Fruit fly (Drosophila melanogaster) whole organism, pupa: ENCODE measurements around the gene CG14851.

Experiments used
- CG10348 ChIP-seq: fragments of 200-800 bp; sonication (Bioruptor generic); IDR thresholded peaks from 2 replicates; pipeline ENCODE4 v1.3.6; 2022; ENCODE audit warnings: missing biosample characterization, missing genetic modification characterization
- CG12605 ChIP-seq: fragments of 200-800 bp; sonication (Bioruptor generic); IDR thresholded peaks from 2 replicates; pipeline ENCODE4 v1.3.6; 2022; ENCODE audit warnings: missing biosample characterization, missing genetic modification characterization
- CG13204 ChIP-seq: fragments of 200-800 bp; sonication (Bioruptor generic); optimal IDR thresholded peaks from 2 replicates; lab custom pipeline; 2018; ENCODE audit warnings: missing biosample characterization, mild to moderate bottlenecking, missing genetic modification characterization, moderate library complexity
- CG14655 ChIP-seq: fragments of 200-800 bp; sonication (Bioruptor generic); optimal IDR thresholded peaks from 3 replicates; lab custom pipeline; 2017; ENCODE audit warnings: mild to moderate bottlenecking, missing biosample characterization, missing genetic modification reagents, missing genetic modification characterization
- CG15710 ChIP-seq: fragments of 200-800 bp; sonication (Bioruptor generic); optimal IDR thresholded peaks from 2 replicates; lab custom pipeline; 2018; ENCODE audit warnings: missing biosample characterization, mild to moderate bottlenecking, missing genetic modification characterization, moderate library complexity
- CG17806 ChIP-seq: fragments of 200-800 bp; sonication (Bioruptor generic); optimal IDR thresholded peaks from 2 replicates; lab custom pipeline; 2018; ENCODE audit warnings: missing biosample characterization, mild to moderate bottlenecking, missing genetic modification characterization, moderate library complexity
- CG32121 ChIP-seq: fragments of 200-800 bp; sonication (Bioruptor generic); IDR thresholded peaks from 2 replicates; pipeline ENCODE4 v1.3.6; 2022; ENCODE audit warnings: missing biosample characterization, missing genetic modification characterization
- CG34367 ChIP-seq: fragments of 200-800 bp; sonication (Bioruptor generic); optimal IDR thresholded peaks from 2 replicates; lab custom pipeline; 2018; ENCODE audit warnings: missing biosample characterization, mild to moderate bottlenecking, missing genetic modification characterization
- CG4496 ChIP-seq: fragments of 200-800 bp; sonication (Bioruptor generic); IDR thresholded peaks from 3 replicates; pipeline ENCODE4 v1.3.6; 2022; ENCODE audit warnings: missing biosample characterization, missing genetic modification characterization
- CG8159 ChIP-seq: fragments of 200-800 bp; sonication (Bioruptor generic); optimal IDR thresholded peaks from 3 replicates; lab custom pipeline; 2018; ENCODE audit warnings: missing biosample characterization, mild to moderate bottlenecking, missing genetic modification characterization, moderate library complexity
- CG8301 ChIP-seq: fragments of 200-800 bp; sonication (Bioruptor generic); optimal IDR thresholded peaks from 2 replicates; lab custom pipeline; 2018; ENCODE audit warnings: missing biosample characterization, mild to moderate bottlenecking, missing genetic modification characterization
- CG9948 ChIP-seq: fragments of 200-800 bp; sonication (Bioruptor generic); optimal IDR thresholded peaks from 2 replicates; lab custom pipeline; 2018; ENCODE audit warnings: missing biosample characterization, mild to moderate bottlenecking, missing genetic modification characterization, moderate library complexity
- D1 ChIP-seq: fragments of 200-800 bp; sonication (Bioruptor generic); optimal IDR thresholded peaks from 2 replicates; lab custom pipeline; 2018; ENCODE audit warnings: missing biosample characterization, mild to moderate bottlenecking, missing genetic modification characterization, moderate library complexity
- EcR ChIP-seq: fragments of 200-800 bp; sonication (Bioruptor generic); optimal IDR thresholded peaks from 3 replicates; lab custom pipeline; 2019; ENCODE audit warnings: missing biosample characterization, missing genetic modification characterization, mild to moderate bottlenecking, moderate library complexity, missing genetic modification reagents
- Ets98B ChIP-seq: fragments of 200-800 bp; sonication (Bioruptor generic); IDR thresholded peaks from 2 replicates; pipeline ENCODE4 v1.3.6; 2022; ENCODE audit warnings: missing biosample characterization, missing genetic modification characterization
- Pif1A ChIP-seq: fragments of 200-800 bp; sonication (Bioruptor generic); optimal IDR thresholded peaks from 3 replicates; lab custom pipeline; 2016; ENCODE audit warnings: missing biosample characterization, missing genetic modification characterization
- Pif1B ChIP-seq: fragments of 200-800 bp; sonication (Bioruptor generic); optimal IDR thresholded peaks from 3 replicates; lab custom pipeline; 2016; ENCODE audit warnings: missing biosample characterization, missing genetic modification characterization
- Snoo ChIP-seq: fragments of 200-800 bp; sonication (Bioruptor generic); optimal IDR thresholded peaks from 3 replicates; lab custom pipeline; 2017; ENCODE audit warnings: missing biosample characterization, mild to moderate bottlenecking, missing genetic modification characterization, inconsistent platforms
- fd96Ca ChIP-seq: fragments of 200-800 bp; sonication (Bioruptor generic); IDR thresholded peaks from 3 replicates; pipeline ENCODE4 v1.3.6; 2022; ENCODE audit warnings: missing biosample characterization, missing genetic modification characterization
- gl ChIP-seq: fragments of 200-800 bp; sonication (Bioruptor generic); optimal IDR thresholded peaks from 2 replicates; lab custom pipeline; 2018; ENCODE audit warnings: missing biosample characterization, mild to moderate bottlenecking, missing genetic modification characterization
- rn ChIP-seq: fragments of 200-800 bp; sonication (Bioruptor generic); IDR thresholded peaks from 2 replicates; pipeline ENCODE4 v1.3.6; 2022; ENCODE audit warnings: missing biosample characterization, missing genetic modification characterization

CG14851 gene

dm6 chr3R:14574962-14575717, 13.0 kb downstream of the CG14851 start:
- TF ChIP-seq rn (GFP tag; lab: Robert Waterston, UW) = 0 out of 2 replicates have a peak, but pooled peaks have one; percentile 31
- peak; percentile 50 for TF ChIP-seq Snoo (tag; lab: Kevin White, UChicago)
- TF ChIP-seq Pif1A (GFP tag; lab: Kevin White, UChicago) = peak; percentile 37
- peak; percentile 15; the same call in 1 of the 2 replicates for TF ChIP-seq Ets98B (GFP tag; lab: Robert Waterston, UW)
- peak; percentile 7 for TF ChIP-seq Pif1B (GFP tag; lab: Kevin White, UChicago)
- no peak for TF ChIP-seq EcR (GFP tag; lab: Kevin White, UChicago)
- TF ChIP-seq CG8301 (tag; lab: Kevin White, UChicago) = peak; percentile 61
- TF ChIP-seq gl (tag; lab: Kevin White, UChicago) = no peak
- TF ChIP-seq CG4496 (GFP tag; lab: Robert Waterston, UW) = peak; percentile 70; the same call in 2 of the 3 replicates
- TF ChIP-seq CG8159 (tag; lab: Kevin White, UChicago) = peak; percentile 81
- TF ChIP-seq CG32121 (GFP tag; lab: Robert Waterston, UW) = peak; percentile 52
- TF ChIP-seq fd96Ca (GFP tag; lab: Robert Waterston, UW) = no peak; the same call in 2 of the 3 replicates
- TF ChIP-seq CG13204 (GFP tag; lab: Kevin White, UChicago) = no peak
- peak; percentile 73 for TF ChIP-seq CG14655 (GFP tag; lab: Kevin White, UChicago)
- peak; percentile 49 for TF ChIP-seq CG17806 (tag; lab: Kevin White, UChicago)
- TF ChIP-seq CG34367 (tag; lab: Kevin White, UChicago) = peak; percentile 54
- TF ChIP-seq CG10348 (GFP tag; lab: Robert Waterston, UW) = no peak
- TF ChIP-seq CG12605 (GFP tag; lab: Robert Waterston, UW) = no peak
- peak; percentile 69 for TF ChIP-seq CG15710
- TF ChIP-seq D1 (tag; lab: Kevin White, UChicago) = no peak
- TF ChIP-seq CG9948 (tag; lab: Kevin White, UChicago) = peak; percentile 71

dm6 chr3R:14575718-14576187, 13.6 kb downstream of the CG14851 start, which contains the start of gene CG7987:
Gene CG7987, minus strand, starts transcription at chr3R:14575887.
- TF ChIP-seq fd96Ca (GFP tag; lab: Robert Waterston, UW) = no peak
- peak; percentile 22; the same call in 1 of the 3 replicates for TF ChIP-seq CG4496 (GFP tag; lab: Robert Waterston, UW)

- TF ChIP-seq D1 (tag; lab: Kevin White, UChicago) = no peak
- no peak for TF ChIP-seq CG14655 (GFP tag; lab: Kevin White, UChicago)
- TF ChIP-seq CG17806 (tag; lab: Kevin White, UChicago) = no peak
- TF ChIP-seq CG4496 (GFP tag; lab: Robert Waterston, UW) = no peak
- TF ChIP-seq rn (GFP tag; lab: Robert Waterston, UW) = no peak
- TF ChIP-seq EcR (GFP tag; lab: Kevin White, UChicago) = no peak
- TF ChIP-seq CG13204 (GFP tag; lab: Kevin White, UChicago) = no peak
- TF ChIP-seq CG10348 (GFP tag; lab: Robert Waterston, UW) = no peak
- no peak for TF ChIP-seq Pif1A (GFP tag; lab: Kevin White, UChicago)
- TF ChIP-seq CG9948 (tag; lab: Kevin White, UChicago) = no peak
- no peak for TF ChIP-seq gl (tag; lab: Kevin White, UChicago)
- TF ChIP-seq Pif1B (GFP tag; lab: Kevin White, UChicago) = no peak
- no peak for TF ChIP-seq CG15710
- TF ChIP-seq Snoo (tag; lab: Kevin White, UChicago) = no peak
- TF ChIP-seq Ets98B (GFP tag; lab: Robert Waterston, UW) = no peak
- TF ChIP-seq CG8159 (tag; lab: Kevin White, UChicago) = no peak
Measured at dm6 chr3R:14576511-14576691, 14.3 kb downstream of the CG14851 start, which contains the start of gene CG44094. Gene CG44094, minus strand, starts transcription at chr3R:14576611.

dm6 chr3R:14576692-14577646, 14.8 kb downstream of the CG14851 start, which contains the start of gene stumps:
Gene stumps, plus strand, starts transcription at chr3R:14577217.
- TF ChIP-seq CG12605 (GFP tag; lab: Robert Waterston, UW) = 0 out of 2 replicates have a peak, but pooled peaks have one; percentile 21
- TF ChIP-seq fd96Ca (GFP tag; lab: Robert Waterston, UW) = no peak
- TF ChIP-seq CG32121 (GFP tag; lab: Robert Waterston, UW) = peak; percentile 74
- TF ChIP-seq CG14655 (GFP tag; lab: Kevin White, UChicago) = peak; percentile 32
- TF ChIP-seq Pif1A (GFP tag; lab: Kevin White, UChicago) = no peak
- TF ChIP-seq CG10348 (GFP tag; lab: Robert Waterston, UW) = no peak
- peak; percentile 12 for TF ChIP-seq CG8301 (tag; lab: Kevin White, UChicago)
- TF ChIP-seq Pif1B (GFP tag; lab: Kevin White, UChicago) = no peak
- TF ChIP-seq CG4496 (GFP tag; lab: Robert Waterston, UW) = peak; percentile 56; the same call in 2 of the 3 replicates
- peak; percentile 35; the same call in 1 of the 2 replicates for TF ChIP-seq Ets98B (GFP tag; lab: Robert Waterston, UW)
